Worm (Caenorhabditis elegans) whole organism, young adult: Measurements from ENCODE around the gene F35E8.10.

Experiments used
- F10E7.11 ChIP-seq: sonication (generic microtip); optimal IDR thresholded peaks from 2 replicates; lab custom pipeline; 2017; ENCODE audit warnings: mild to moderate bottlenecking, missing genetic modification characterization, moderate library complexity, missing compliant biosample characterization
- T26A5.8 ChIP-seq: sonication (generic microtip); optimal IDR thresholded peaks from 2 replicates; lab custom pipeline; 2016; ENCODE audit warnings: missing genetic modification characterization, missing compliant biosample characterization
- Y67H2A.10 ChIP-seq: fragments of 200-800 bp; sonication (Bioruptor generic); conservative IDR thresholded peaks from 2 replicates; pipeline ENCODE4 v1.3.6; 2022; ENCODE audit warnings: missing genetic modification reagents, missing genetic modification characterization, missing compliant biosample characterization
- akir-1 ChIP-seq: fragments of 200-800 bp; sonication (Bioruptor generic); optimal IDR thresholded peaks from 2 replicates; lab custom pipeline; 2018; ENCODE audit warnings: mild to moderate bottlenecking, missing genetic modification characterization, moderate library complexity, missing compliant biosample characterization
- ceh-79 ChIP-seq: sonication (generic microtip); optimal IDR thresholded peaks from 2 replicates; lab custom pipeline; 2017; ENCODE audit warnings: mild to moderate bottlenecking, missing genetic modification characterization, missing compliant biosample characterization
- dpl-1 ChIP-seq: fragments of 150-350 bp; optimal IDR thresholded peaks from 2 replicates; lab custom pipeline; 2014; ENCODE audit warnings: missing biosample characterization, missing genetic modification reagents, missing genetic modification characterization
- nhr-27 ChIP-seq: fragments of 200-800 bp; sonication (Bioruptor generic); optimal IDR thresholded peaks from 2 replicates; lab custom pipeline; 2018; ENCODE audit warnings: mild to moderate bottlenecking, missing genetic modification characterization, moderate library complexity, missing compliant biosample characterization
- nhr-90 ChIP-seq: sonication (generic microtip); optimal IDR thresholded peaks from 2 replicates; lab custom pipeline; 2016; ENCODE audit warnings: missing genotype, mild to moderate bottlenecking, missing genetic modification characterization, missing compliant biosample characterization
- snpc-4 ChIP-seq, 5 experiments: fragments of 150-350 bp in 1 of 5; sonication (generic microtip) in 4 of 5; optimal IDR thresholded peaks; 2 replicates each; lab custom pipeline; 2014 to 2018; ENCODE audit warnings: missing genetic modification characterization in 5 of 5, missing biosample characterization in 3 of 5, antibody characterized with exemption in 2 of 5, mild to moderate bottlenecking in 2 of 5, missing compliant biosample characterization in 2 of 5, missing genotype in 2 of 5, moderate library complexity in 2 of 5, missing genetic modification reagents in 1 of 5
- tbx-9 ChIP-seq: sonication (generic microtip); optimal IDR thresholded peaks from 2 replicates; lab custom pipeline; 2016; ENCODE audit warnings: borderline replicate concordance, missing genetic modification characterization, inconsistent platforms, missing compliant biosample characterization
- unc-130 ChIP-seq: sonication (generic microtip); optimal IDR thresholded peaks from 2 replicates; lab custom pipeline; 2016; ENCODE audit warnings: missing genetic modification reagents, missing genetic modification characterization, missing compliant biosample characterization
- ztf-26 ChIP-seq: sonication (generic microtip); optimal IDR thresholded peaks from 2 replicates; lab custom pipeline; 2017; ENCODE audit warnings: missing genetic modification characterization, missing compliant biosample characterization

- TF ChIP-seq nhr-27 (no peak), Y67H2A.10 (no peak), tbx-9 (tag; lab: Kevin White, UChicago) (no peak), ztf-26 (tag; lab: Kevin White, UChicago) (no peak), dpl-1 (GFP tag; lab: Kevin White, UChicago) (no peak), F10E7.11 (tag; lab: Kevin White, UChicago) (no peak), nhr-90 (no peak), snpc-4 (GFP tag; optimal IDR thresholded peaks at IDR 0.05; lab: Kevin White, UChicago) (no peak), snpc-4 (tag; optimal IDR thresholded peaks at IDR 0.05; lab: Kevin White, UChicago) (no peak), ceh-79 (tag; lab: Kevin White, UChicago) (no peak), unc-130 (no peak), T26A5.8 (tag; lab: Kevin White, UChicago) (no peak), akir-1 (GFP tag; lab: Kevin White, UChicago) (no peak)
These were observed 20.5 kb downstream of the F35E8.10 start, which contains the start of gene T06C12.14 for ce11 chrV:15899696-15900095.
